Fruit fly (Drosophila melanogaster): Measurements from ENCODE around the gene alphaTub84D.

Gene alphaTub84D

dm6 chr3R:7491453-7491853 is 39.1 kb upstream of the alphaTub84D start:
- no peak for TF ChIP-seq GATAd (GFP tag; optimal IDR thresholded peaks at IDR 0.05)
- TF ChIP-seq psq (GFP tag; optimal IDR thresholded peaks at IDR 0.05): no peak
- no peak for TF ChIP-seq dsf (GFP tag; optimal IDR thresholded peaks at IDR 0.05; ENCODE audit: borderline replicate concordance)
- no peak for TF ChIP-seq rgr (GFP tag; optimal IDR thresholded peaks at IDR 0.05)
- peak; percentile 88 for TF ChIP-seq Dif (GFP tag; optimal IDR thresholded peaks at IDR 0.05; ENCODE audit: partially characterized antibody)
- TF ChIP-seq CrebA (GFP tag; optimal IDR thresholded peaks at IDR 0.05; ENCODE audit: borderline replicate concordance): peak; percentile 19
- peak; percentile 50 to 76 for TF ChIP-seq dl (GFP tag; optimal IDR thresholded peaks at IDR 0.05; ENCODE audit: insufficient read depth in 1 of 2, partially characterized antibody in 2 of 2)
- peak; percentile 35 for TF ChIP-seq Vsx2 (GFP tag; optimal IDR thresholded peaks at IDR 0.05; ENCODE audit: partially characterized antibody)

- peak; percentile 38 for TF ChIP-seq Dif (GFP tag; optimal IDR thresholded peaks at IDR 0.05; ENCODE audit: partially characterized antibody)
- TF ChIP-seq tai (GFP tag; optimal IDR thresholded peaks at IDR 0.05): no peak
- TF ChIP-seq Vsx2 (GFP tag; optimal IDR thresholded peaks at IDR 0.05; ENCODE audit: partially characterized antibody): peak; percentile 4
- TF ChIP-seq foxo (GFP tag; optimal IDR thresholded peaks at IDR 0.05): peak in 1 of 2 experiments; percentile 10
These were observed 38.5 kb upstream of the alphaTub84D start for dm6 chr3R:7492099-7492498.

DNA sequence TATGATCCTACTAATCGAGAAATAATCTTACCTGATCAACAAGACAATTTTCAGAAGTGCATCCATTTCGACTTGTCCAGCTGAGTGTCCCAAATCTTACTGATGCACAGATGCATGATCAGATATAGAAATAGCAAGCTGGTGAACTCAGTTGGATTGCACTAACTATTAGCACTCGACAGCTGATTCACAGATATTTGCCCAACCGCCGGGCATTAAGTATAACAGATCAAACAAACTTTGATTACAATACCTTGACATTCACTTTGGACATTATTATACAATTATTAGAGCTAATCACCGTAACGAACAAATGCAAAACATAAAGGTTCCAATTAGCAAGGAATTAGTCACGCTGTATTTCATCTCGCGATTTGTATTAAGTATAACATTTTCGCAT is 37.4 kb upstream of the alphaTub84D start, which contains the start of gene CG42656:
TSS of gene CG42656 (minus strand) at position 101 of the 400 bp plus-strand sequence.
- TF ChIP-seq lola (GFP tag; optimal IDR thresholded peaks at IDR 0.05): no peak
- TF ChIP-seq sage (GFP tag; optimal IDR thresholded peaks at IDR 0.05): no peak
- TF ChIP-seq Hr78 (GFP tag; optimal IDR thresholded peaks at IDR 0.05): no peak
- TF ChIP-seq CrebA (GFP tag; optimal IDR thresholded peaks at IDR 0.05; ENCODE audit: borderline replicate concordance): no peak
- TF ChIP-seq OdsH (GFP tag; optimal IDR thresholded peaks at IDR 0.05): no peak
- no peak for TF ChIP-seq fru (GFP tag; optimal IDR thresholded peaks at IDR 0.05)
- TF ChIP-seq ey (GFP tag; optimal IDR thresholded peaks at IDR 0.05): no peak
- TF ChIP-seq rgr (GFP tag; optimal IDR thresholded peaks at IDR 0.05): no peak
- no peak for TF ChIP-seq jim (GFP tag; optimal IDR thresholded peaks at IDR 0.05)
- no peak for TF ChIP-seq woc (GFP tag; optimal IDR thresholded peaks at IDR 0.05)
- no peak for TF ChIP-seq sv (GFP tag; optimal IDR thresholded peaks at IDR 0.05)
- TF ChIP-seq Jra (GFP tag; optimal IDR thresholded peaks at IDR 0.05): no peak

- TF ChIP-seq CG9705 (GFP tag; optimal IDR thresholded peaks at IDR 0.05): no peak
- no peak for TF ChIP-seq ey (GFP tag; optimal IDR thresholded peaks at IDR 0.05)
- TF ChIP-seq br (GFP tag; optimal IDR thresholded peaks at IDR 0.05): no peak
- TF ChIP-seq dsf (GFP tag; optimal IDR thresholded peaks at IDR 0.05; ENCODE audit: borderline replicate concordance): no peak
- no peak for TF ChIP-seq Dif (GFP tag; optimal IDR thresholded peaks at IDR 0.05; ENCODE audit: partially characterized antibody)
- no peak for TF ChIP-seq N (GFP tag; optimal IDR thresholded peaks at IDR 0.05)
- TF ChIP-seq usp (GFP tag; optimal IDR thresholded peaks at IDR 0.05): no peak
- TF ChIP-seq fru (GFP tag; optimal IDR thresholded peaks at IDR 0.05): no peak
- TF ChIP-seq HLH106 (tag; optimal IDR thresholded peaks at IDR 0.05): no peak
- TF ChIP-seq jim (GFP tag; optimal IDR thresholded peaks at IDR 0.05): no peak
- no peak for TF ChIP-seq psq (GFP tag; optimal IDR thresholded peaks at IDR 0.05)
- TF ChIP-seq Mio (GFP tag; optimal IDR thresholded peaks at IDR 0.05): no peak
- no peak for TF ChIP-seq Jra (GFP tag; optimal IDR thresholded peaks at IDR 0.05)
- TF ChIP-seq lola (GFP tag; optimal IDR thresholded peaks at IDR 0.05): no peak
- no peak for TF ChIP-seq OdsH (GFP tag; optimal IDR thresholded peaks at IDR 0.05)
- TF ChIP-seq dmrt93B (GFP tag; optimal IDR thresholded peaks at IDR 0.05): no peak
- TF ChIP-seq Hr78 (GFP tag; optimal IDR thresholded peaks at IDR 0.05): no peak
- no peak for TF ChIP-seq brk (GFP tag; optimal IDR thresholded peaks at IDR 0.05)
- TF ChIP-seq Rel (GFP tag; optimal IDR thresholded peaks at IDR 0.05): no peak
- no peak for TF ChIP-seq Rel (tag; optimal IDR thresholded peaks at IDR 0.05)
These were observed 36.8 kb upstream of the alphaTub84D start, which contains the start of gene alpha-Est10 for dm6 chr3R:7493745-7494144. Gene alpha-Est10, minus strand, starts transcription at chr3R:7493845.

- TF ChIP-seq br (GFP tag; optimal IDR thresholded peaks at IDR 0.05) (peak; percentile 33), Jra (GFP tag; optimal IDR thresholded peaks at IDR 0.05) (no peak), Dif (GFP tag; optimal IDR thresholded peaks at IDR 0.05; ENCODE audit: partially characterized antibody) (no peak), foxo (GFP tag; optimal IDR thresholded peaks at IDR 0.05) (no peak), woc (GFP tag; optimal IDR thresholded peaks at IDR 0.05) (no peak), Mio (GFP tag; optimal IDR thresholded peaks at IDR 0.05) (no peak), jim (GFP tag; optimal IDR thresholded peaks at IDR 0.05) (no peak), N (GFP tag; optimal IDR thresholded peaks at IDR 0.05) (no peak), dl (GFP tag; optimal IDR thresholded peaks at IDR 0.05; ENCODE audit: insufficient read depth in 1 of 2, partially characterized antibody in 2 of 2) (no peak), Hr78 (GFP tag; optimal IDR thresholded peaks at IDR 0.05) (no peak), Sp1 (GFP tag; optimal IDR thresholded peaks at IDR 0.05) (peak; percentile 16), CrebA (GFP tag; optimal IDR thresholded peaks at IDR 0.05; ENCODE audit: borderline replicate concordance) (peak; percentile 41), Abd-B (GFP tag; optimal IDR thresholded peaks at IDR 0.05) (no peak), brk (GFP tag; optimal IDR thresholded peaks at IDR 0.05) (no peak), h (GFP tag; optimal IDR thresholded peaks at IDR 0.05) (peak; percentile 56), sage (GFP tag; optimal IDR thresholded peaks at IDR 0.05) (no peak), OdsH (GFP tag; optimal IDR thresholded peaks at IDR 0.05) (peak; percentile 25), Rel (GFP tag; optimal IDR thresholded peaks at IDR 0.05) (peak; percentile 18), Rel (tag; optimal IDR thresholded peaks at IDR 0.05) (peak; percentile 74), tai (GFP tag; optimal IDR thresholded peaks at IDR 0.05) (no peak), fru (GFP tag; optimal IDR thresholded peaks at IDR 0.05) (no peak), ey (GFP tag; optimal IDR thresholded peaks at IDR 0.05) (no peak), dsf (GFP tag; optimal IDR thresholded peaks at IDR 0.05; ENCODE audit: borderline replicate concordance) (no peak), psq (GFP tag; optimal IDR thresholded peaks at IDR 0.05) (no peak), Myc (optimal IDR thresholded peaks at IDR 0.05) (no peak), CG9705 (GFP tag; optimal IDR thresholded peaks at IDR 0.05) (no peak), Hnf4 (GFP tag; optimal IDR thresholded peaks at IDR 0.05) (no peak)
These were observed 33.1 kb upstream of the alphaTub84D start for dm6 chr3R:7497488-7497887.
